Worm (Caenorhabditis elegans): ENCODE data around the gene str-236.
"Not testable (repeated sequence)": the region's sequence is repeated elsewhere in the genome, so short reads cannot be mapped to it uniquely, and the experiment has no call there.

- not testable (repeated sequence) for TF ChIP-seq ets-4 (tag; optimal IDR thresholded peaks at IDR 0.05); ceh-48 (tag; optimal IDR thresholded peaks at IDR 0.05); lim-6 (tag; optimal IDR thresholded peaks at IDR 0.05); pha-2 (tag; optimal IDR thresholded peaks at IDR 0.05); pha-4 (tag; optimal IDR thresholded peaks at IDR 0.05); ama-1 (optimal IDR thresholded peaks at IDR 0.05); ceh-18 (tag; optimal IDR thresholded peaks at IDR 0.05); sdc-2 (tag; optimal IDR thresholded peaks at IDR 0.05); K02D7.2 (tag; optimal IDR thresholded peaks at IDR 0.05); fkh-10 (GFP tag; optimal IDR thresholded peaks at IDR 0.05)
These were observed 37.0 kb downstream of the str-236 start for ce11 chrV:1490874-1491273.

Data from whole organism, late embryonic.